Worm (Caenorhabditis elegans) whole organism, L1 larva: ENCODE measurements around the gene T01C3.2.

ENCODE experiments used
- aha-1 ChIP-seq: fragments of 150-350 bp; optimal IDR thresholded peaks from 2 replicates; lab custom pipeline; 2014; ENCODE audit warnings: missing biosample characterization, missing genetic modification characterization
- ama-1 ChIP-seq: fragments of 150-350 bp; optimal IDR thresholded peaks from 2 replicates; lab custom pipeline; 2014
- ceh-63 ChIP-seq: fragments of 200-800 bp; sonication (Bioruptor generic); optimal IDR thresholded peaks from 2 replicates; lab custom pipeline; 2018; ENCODE audit warnings: mild to moderate bottlenecking, missing genetic modification characterization, missing compliant biosample characterization
- ces-1 ChIP-seq: fragments of 150-350 bp; optimal IDR thresholded peaks from 2 replicates; lab custom pipeline; 2014; ENCODE audit warnings: missing biosample characterization, missing genetic modification reagents, missing genetic modification characterization
- efl-1 ChIP-seq, 4 experiments: fragments of 150-350 bp; optimal IDR thresholded peaks in 3 of 4; peaks in 1 of 4; 1 replicate in 1 of 4; 2 replicates in 3 of 4; lab custom pipeline; 2014; ENCODE audit warnings: missing biosample characterization in 2 of 4, missing genetic modification characterization in 2 of 4, missing genetic modification reagents in 2 of 4
- elt-3 ChIP-seq, 6 experiments: fragments of 150-350 bp in 1 of 6; sonication (generic microtip); optimal IDR thresholded peaks; 2 replicates each; lab custom pipeline; 2017 to 2018; ENCODE audit warnings: missing biosample characterization in 6 of 6, missing genetic modification characterization in 6 of 6, inconsistent platforms in 1 of 6
- hlh-4 ChIP-seq: sonication (generic microtip); optimal IDR thresholded peaks from 2 replicates; lab custom pipeline; 2016; ENCODE audit warnings: mild to moderate bottlenecking, missing genetic modification characterization, missing compliant biosample characterization
- lin-15B ChIP-seq: fragments of 150-350 bp; sonication (generic microtip); optimal IDR thresholded peaks from 3 replicates; lab custom pipeline; 2014; ENCODE audit warnings: missing biosample characterization, missing genetic modification characterization
- mab-9 ChIP-seq: fragments of 200-800 bp; sonication (Bioruptor generic); IDR thresholded peaks from 2 replicates; pipeline ENCODE4 v1.3.6; 2022; ENCODE audit warnings: missing genetic modification reagents, missing genetic modification characterization, missing compliant biosample characterization
- nhr-12 ChIP-seq: sonication (generic microtip); optimal IDR thresholded peaks from 2 replicates; lab custom pipeline; 2017; ENCODE audit warnings: missing biosample characterization, missing genetic modification characterization
- nhr-237 ChIP-seq: fragments of 150-350 bp; optimal IDR thresholded peaks from 2 replicates; lab custom pipeline; 2014; ENCODE audit warnings: missing biosample characterization, missing genetic modification characterization
- nhr-77 ChIP-seq: fragments of 150-350 bp; optimal IDR thresholded peaks from 2 replicates; lab custom pipeline; 2014; ENCODE audit warnings: missing biosample characterization, missing genetic modification characterization

DNA sequence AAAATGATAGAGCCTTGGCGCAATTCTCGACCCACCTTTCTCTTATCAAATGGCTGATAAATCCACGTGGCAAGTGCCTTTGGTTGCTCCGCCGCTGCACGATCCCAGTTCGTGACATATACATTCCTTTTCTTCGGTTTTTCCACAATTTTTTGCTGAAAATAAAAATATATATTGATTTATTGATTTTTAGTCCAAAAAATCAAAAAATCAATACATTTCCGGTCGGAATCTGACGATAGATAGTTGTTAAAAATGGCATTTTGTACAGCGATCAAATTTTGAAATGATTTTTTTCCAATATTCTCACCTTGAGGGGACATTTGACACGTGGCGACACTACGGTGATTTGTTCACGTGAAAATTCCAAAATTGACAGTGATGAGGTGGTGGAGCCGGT, 47.2 kb upstream of the T01C3.2 start:
- TF ChIP-seq ceh-63 (GFP tag; lab: Kevin White, UChicago) (no peak), elt-3 (tag; optimal IDR thresholded peaks at IDR 0.05; lab: Kevin White, UChicago) (no peak), ama-1 (no peak), aha-1 (no peak), ces-1 (GFP tag; lab: Kevin White, UChicago) (no peak), efl-1 (optimal IDR thresholded peaks at IDR 0.05; lab: Kevin White, UChicago) (no peak), efl-1 (GFP tag; optimal IDR thresholded peaks at IDR 0.05 in 1 of 2; lab: Kevin White, UChicago) (peak in 1 of 2 experiments; percentile 7), nhr-237 (tag; lab: Kevin White, UChicago) (no peak), nhr-77 (tag; lab: Kevin White, UChicago) (no peak), hlh-4 (tag; lab: Kevin White, UChicago) (no peak), nhr-12 (no peak), lin-15B (tag; lab: Kevin White, UChicago) (no peak), mab-9 (GFP tag; lab: Robert Waterston, UW) (no peak)
